Worm (Caenorhabditis elegans) whole organism, mixed stage, embryonic: ENCODE results near the gene cog-1.

Experiments
- nhr-237 ChIP-seq: fragments of 150-350 bp; optimal IDR thresholded peaks from 2 replicates; lab custom pipeline; 2014; ENCODE audit warnings: missing biosample characterization, missing genetic modification characterization
- snpc-4 ChIP-seq: fragments of 150-350 bp; optimal IDR thresholded peaks from 2 replicates; lab custom pipeline; 2014; ENCODE audit warnings: missing biosample characterization, missing genetic modification characterization

DNA sequence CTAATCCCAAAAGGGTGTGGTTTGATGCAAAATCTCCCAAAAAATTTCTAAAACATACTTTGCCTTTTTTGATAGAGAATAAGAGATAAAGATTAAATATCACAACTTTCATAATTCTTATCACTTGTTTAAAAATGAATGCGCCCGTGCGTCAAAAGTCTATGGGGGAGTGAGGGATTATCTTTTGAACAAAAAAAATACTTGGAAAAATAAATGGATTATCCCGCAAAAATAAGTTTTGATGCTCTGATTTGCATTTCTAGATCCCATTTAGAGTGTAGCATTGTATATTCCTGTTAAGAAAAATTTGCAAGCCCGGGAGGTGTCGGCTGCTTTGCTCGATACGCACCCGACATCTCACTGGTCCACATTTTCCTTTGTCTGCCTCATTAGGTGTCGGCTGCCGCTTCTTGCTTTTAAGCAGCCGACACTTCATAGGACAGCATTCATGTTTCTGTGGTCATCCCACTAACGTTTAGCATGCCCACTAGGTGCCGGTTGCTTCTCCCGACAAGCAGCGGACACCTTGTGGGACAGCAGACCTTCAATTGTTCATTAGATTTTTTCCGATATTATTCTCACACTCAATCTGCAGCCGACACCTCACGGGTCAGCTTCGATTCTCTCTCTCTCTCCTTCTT is 33.3 kb downstream of the cog-1 start:
- TF ChIP-seq snpc-4 (tag; lab: Kevin White, UChicago) (no peak), nhr-237 (no peak)
